Fruit fly (Drosophila melanogaster): ENCODE results near the gene JMJD4.

dm6 chr2L:18158622-18159043, 439 bp downstream of the JMJD4 start:
- TF ChIP-seq pan (optimal IDR thresholded peaks at IDR 0.05) (no peak), EcR (GFP tag; optimal IDR thresholded peaks at IDR 0.05) (no peak)

Data from whole organism.